Fruit fly (Drosophila melanogaster) whole organism, embryonic: ENCODE measurements around the gene simj.
A peak's percentile ranks its signal among the peaks of the same experiment; 100 is the strongest.

Experiments
- CG10462 ChIP-seq: fragments of 200-800 bp; sonication (Bioruptor generic); optimal IDR thresholded peaks from 2 replicates; lab custom pipeline; 2016; ENCODE audit warnings: missing biosample characterization, missing genetic modification characterization
- CG10979 ChIP-seq: fragments of 200-800 bp; sonication (Bioruptor generic); optimal IDR thresholded peaks from 2 replicates; lab custom pipeline; 2018; ENCODE audit warnings: missing biosample characterization, mild to moderate bottlenecking, missing genetic modification characterization, moderate library complexity
- CG11093 ChIP-seq: fragments of 200-800 bp; sonication (Bioruptor generic); IDR thresholded peaks from 3 replicates; pipeline ENCODE4 v1.3.6; 2022; ENCODE audit warnings: missing biosample characterization, missing genetic modification characterization
- CG1233 ChIP-seq: fragments of 200-800 bp; sonication (Bioruptor generic); optimal IDR thresholded peaks from 4 replicates; lab custom pipeline; 2018; ENCODE audit warnings: missing biosample characterization, mild to moderate bottlenecking, missing genetic modification characterization
- CG12391 ChIP-seq: fragments of 200-800 bp; sonication (Bioruptor generic); optimal IDR thresholded peaks from 3 replicates; lab custom pipeline; 2018; ENCODE audit warnings: missing biosample characterization, mild to moderate bottlenecking, missing genetic modification characterization, moderate library complexity
- CG14014 ChIP-seq: fragments of 200-800 bp; sonication (Bioruptor generic); IDR thresholded peaks from 2 replicates; pipeline ENCODE4 v1.3.6; 2022; ENCODE audit warnings: missing biosample characterization, missing genetic modification characterization
- CG14710 ChIP-seq: fragments of 200-800 bp; sonication (Bioruptor generic); optimal IDR thresholded peaks from 3 replicates; lab custom pipeline; 2019; ENCODE audit warnings: missing biosample characterization, mild to moderate bottlenecking, missing genetic modification characterization, moderate library complexity
- CG15269 ChIP-seq: fragments of 200-800 bp; sonication (Bioruptor generic); optimal IDR thresholded peaks from 2 replicates; lab custom pipeline; 2018; ENCODE audit warnings: missing biosample characterization, mild to moderate bottlenecking, missing genetic modification characterization, moderate library complexity
- CG16863 ChIP-seq: fragments of 200-800 bp; sonication (Bioruptor generic); optimal IDR thresholded peaks from 3 replicates; lab custom pipeline; 2016; ENCODE audit warnings: missing biosample characterization, missing genetic modification characterization
- CG17361 ChIP-seq: fragments of 200-800 bp; sonication (Bioruptor generic); IDR thresholded peaks from 3 replicates; pipeline ENCODE4 v1.3.6; 2022; ENCODE audit warnings: missing biosample characterization, missing genetic modification characterization
- CG17385 ChIP-seq: fragments of 200-800 bp; sonication (Bioruptor generic); optimal IDR thresholded peaks from 3 replicates; lab custom pipeline; 2018; ENCODE audit warnings: missing biosample characterization, mild to moderate bottlenecking, missing genetic modification characterization
- CG18764 ChIP-seq: fragments of 200-800 bp; sonication (Bioruptor generic); optimal IDR thresholded peaks from 3 replicates; lab custom pipeline; 2016; ENCODE audit warnings: missing biosample characterization, missing genetic modification characterization
- CG2712 ChIP-seq: fragments of 200-800 bp; optimal IDR thresholded peaks from 3 replicates; lab custom pipeline; 2019; ENCODE audit warnings: missing biosample characterization, mild to moderate bottlenecking, missing genetic modification characterization, moderate library complexity
- CG6854 ChIP-seq: fragments of 200-800 bp; sonication (Bioruptor generic); optimal IDR thresholded peaks from 3 replicates; lab custom pipeline; 2017; ENCODE audit warnings: missing biosample characterization, mild to moderate bottlenecking, missing genetic modification characterization
- CG7271 ChIP-seq: fragments of 200-800 bp; sonication (Bioruptor generic); optimal IDR thresholded peaks from 2 replicates; lab custom pipeline; 2018; ENCODE audit warnings: missing biosample characterization, mild to moderate bottlenecking, missing genetic modification characterization, moderate library complexity
- CG7839 ChIP-seq: fragments of 200-800 bp; sonication (Bioruptor generic); optimal IDR thresholded peaks from 3 replicates; lab custom pipeline; 2018; ENCODE audit warnings: missing biosample characterization, mild to moderate bottlenecking, missing genetic modification characterization, moderate library complexity
- CG8388 ChIP-seq: fragments of 200-800 bp; sonication (Bioruptor generic); optimal IDR thresholded peaks from 2 replicates; lab custom pipeline; 2019; ENCODE audit warnings: missing biosample characterization, mild to moderate bottlenecking, missing genetic modification characterization, moderate library complexity
- CG9727 ChIP-seq: fragments of 200-800 bp; sonication (Bioruptor generic); optimal IDR thresholded peaks from 3 replicates; lab custom pipeline; 2017; ENCODE audit warnings: missing biosample characterization, mild to moderate bottlenecking, missing genetic modification characterization
- Ets65A ChIP-seq: fragments of 200-800 bp; sonication (Bioruptor generic); peaks from one replicate; lab custom pipeline; 2016; ENCODE audit warnings: missing biosample characterization, missing genetic modification characterization
- HmgD ChIP-seq: fragments of 200-800 bp; sonication (Bioruptor generic); optimal IDR thresholded peaks from 3 replicates; lab custom pipeline; 2016; ENCODE audit warnings: missing biosample characterization, missing genetic modification characterization
- Med ChIP-seq: fragments of 200-800 bp; sonication (Bioruptor generic); peaks from one replicate; lab custom pipeline; 2016; ENCODE audit warnings: missing biosample characterization, missing genetic modification characterization, mild to moderate bottlenecking, inconsistent platforms, moderate library complexity
- Nf-YA ChIP-seq: fragments of 200-800 bp; sonication (Bioruptor generic); IDR thresholded peaks from 2 replicates; pipeline ENCODE4 v1.3.6; 2022; ENCODE audit warnings: missing biosample characterization, missing genetic modification characterization
- Oli ChIP-seq: fragments of 200-800 bp; sonication (Bioruptor generic); optimal IDR thresholded peaks from 2 replicates; lab custom pipeline; 2018; ENCODE audit warnings: missing biosample characterization, mild to moderate bottlenecking, missing genetic modification characterization, moderate library complexity
- Ravus ChIP-seq: fragments of 200-800 bp; sonication (Bioruptor generic); IDR thresholded peaks from 2 replicates; pipeline ENCODE4 v1.3.6; 2022; ENCODE audit warnings: missing biosample characterization, missing genetic modification characterization
- Six4 ChIP-seq: fragments of 200-800 bp; sonication (Bioruptor generic); optimal IDR thresholded peaks from 2 replicates; lab custom pipeline; 2016; ENCODE audit warnings: missing biosample characterization, missing genetic modification characterization
- Sox102F ChIP-seq: fragments of 200-800 bp; sonication (Bioruptor generic); optimal IDR thresholded peaks from 2 replicates; lab custom pipeline; 2018; ENCODE audit warnings: missing biosample characterization, mild to moderate bottlenecking, missing genetic modification characterization, moderate library complexity
- al ChIP-seq: fragments of 200-800 bp; sonication (Bioruptor generic); IDR thresholded peaks from 2 replicates; pipeline ENCODE4 v1.3.6; 2022; ENCODE audit warnings: missing biosample characterization, missing genetic modification characterization
- ap ChIP-seq: fragments of 200-800 bp; sonication (Bioruptor generic); IDR thresholded peaks from 2 replicates; pipeline ENCODE4 v1.3.6; 2022; ENCODE audit warnings: missing biosample characterization, missing genetic modification characterization
- bsh ChIP-seq, 2 experiments: fragments of 200-800 bp; sonication (Bioruptor generic); optimal IDR thresholded peaks; 2 replicates each; lab custom pipeline; 2017 to 2018; ENCODE audit warnings: mild to moderate bottlenecking in 2 of 2, missing biosample characterization in 2 of 2, missing genetic modification characterization in 2 of 2, moderate library complexity in 1 of 2
- chm ChIP-seq: fragments of 200-800 bp; sonication (Bioruptor generic); IDR thresholded peaks from 2 replicates; pipeline ENCODE4 v1.3.6; 2022; ENCODE audit warnings: missing biosample characterization, missing genetic modification characterization
- dati ChIP-seq: fragments of 200-800 bp; sonication (Bioruptor generic); IDR thresholded peaks from 2 replicates; pipeline ENCODE4 v1.3.6; 2022; ENCODE audit warnings: missing biosample characterization, missing genetic modification characterization
- ewg ChIP-seq: fragments of 200-800 bp; sonication (Bioruptor generic); optimal IDR thresholded peaks from 3 replicates; lab custom pipeline; 2017; ENCODE audit warnings: mild to moderate bottlenecking, missing biosample characterization, missing genetic modification reagents, missing genetic modification characterization
- gem ChIP-seq: fragments of 200-800 bp; sonication (Bioruptor generic); optimal IDR thresholded peaks from 2 replicates; lab custom pipeline; 2019; ENCODE audit warnings: missing biosample characterization, mild to moderate bottlenecking, missing genetic modification characterization, moderate library complexity
- grau ChIP-seq: fragments of 200-800 bp; optimal IDR thresholded peaks from 3 replicates; lab custom pipeline; 2019; ENCODE audit warnings: missing biosample characterization, mild to moderate bottlenecking, missing genetic modification characterization, moderate library complexity
- ham ChIP-seq: fragments of 200-800 bp; sonication (Bioruptor generic); IDR thresholded peaks from 2 replicates; pipeline ENCODE4 v1.3.6; 2022; ENCODE audit warnings: missing biosample characterization, missing genetic modification characterization
- hkb ChIP-seq, 2 experiments: fragments of 200-800 bp in 1 of 2; fragments of >200 bp in 1 of 2; sonication (Bioruptor generic) in 1 of 2; IDR thresholded peaks in 1 of 2; optimal IDR thresholded peaks in 1 of 2; 2 replicates each; pipeline versions ENCODE4 v1.3.6 to Lab custom; 2017 to 2022; ENCODE audit warnings: missing biosample characterization in 1 of 2, missing genetic modification characterization in 1 of 2
- hth ChIP-seq: fragments of >200 bp; optimal IDR thresholded peaks from 2 replicates; lab custom pipeline; 2017; ENCODE audit warnings: inconsistent platforms
- jumu ChIP-seq: fragments of 200-800 bp; sonication (Bioruptor generic); optimal IDR thresholded peaks from 3 replicates; lab custom pipeline; 2016; ENCODE audit warnings: missing biosample characterization, missing genetic modification characterization
- kay ChIP-seq: fragments of 200-800 bp; sonication (Bioruptor generic); optimal IDR thresholded peaks from 2 replicates; lab custom pipeline; 2016; ENCODE audit warnings: missing biosample characterization, missing genetic modification characterization
- phol ChIP-seq: fragments of 200-800 bp; sonication (Bioruptor generic); optimal IDR thresholded peaks from 3 replicates; lab custom pipeline; 2018; ENCODE audit warnings: missing biosample characterization, mild to moderate bottlenecking, missing genetic modification characterization, moderate library complexity
- pnt ChIP-seq: fragments of 200-800 bp; sonication (Bioruptor generic); optimal IDR thresholded peaks from 3 replicates; lab custom pipeline; 2016; ENCODE audit warnings: missing biosample characterization, missing genetic modification characterization
- prd ChIP-seq, 3 experiments: fragments of >200 bp in 2 of 3; fragments of 200-800 bp in 1 of 3; sonication (Bioruptor generic) in 1 of 3; optimal IDR thresholded peaks in 2 of 3; IDR thresholded peaks in 1 of 3; 2 replicates in 2 of 3; 3 replicates in 1 of 3; pipeline versions ENCODE4 v1.3.6 to Lab custom; 2017 to 2022; ENCODE audit warnings: missing biosample characterization in 1 of 3, missing genetic modification characterization in 1 of 3
- ranshi ChIP-seq: fragments of 200-800 bp; sonication (Bioruptor generic); IDR thresholded peaks from 2 replicates; pipeline ENCODE4 v1.3.6; 2022; ENCODE audit warnings: missing biosample characterization, missing genetic modification characterization
- scrt ChIP-seq: fragments of 200-800 bp; sonication (Bioruptor generic); optimal IDR thresholded peaks from 2 replicates; lab custom pipeline; 2018; ENCODE audit warnings: missing biosample characterization, mild to moderate bottlenecking, missing genetic modification characterization, moderate library complexity
- sens ChIP-seq: fragments of 200-800 bp; sonication (Bioruptor generic); peaks from one replicate; lab custom pipeline; 2016; ENCODE audit warnings: missing biosample characterization, missing genetic modification characterization
- slbo ChIP-seq: fragments of 200-800 bp; sonication (Bioruptor generic); IDR thresholded peaks from 2 replicates; pipeline ENCODE4 v1.3.6; 2022; ENCODE audit warnings: missing biosample characterization, missing genetic modification characterization
- stwl ChIP-seq: fragments of 200-800 bp; sonication (Bioruptor generic); optimal IDR thresholded peaks from 3 replicates; lab custom pipeline; 2018; ENCODE audit warnings: missing biosample characterization, mild to moderate bottlenecking, missing genetic modification characterization, moderate library complexity
- sug ChIP-seq: fragments of 200-800 bp; optimal IDR thresholded peaks from 2 replicates; lab custom pipeline; 2019; ENCODE audit warnings: missing biosample characterization, mild to moderate bottlenecking, missing genetic modification characterization, moderate library complexity
- vvl ChIP-seq: fragments of 200-800 bp; sonication (Bioruptor generic); IDR thresholded peaks from 2 replicates; pipeline ENCODE4 v1.3.6; 2022; ENCODE audit warnings: missing biosample characterization, missing genetic modification characterization
- zfh1 ChIP-seq: fragments of 200-800 bp; sonication (Bioruptor generic); IDR thresholded peaks from 3 replicates; pipeline ENCODE4 v1.3.6; 2022; ENCODE audit warnings: missing biosample characterization, missing genetic modification characterization

Gene simj

dm6 chr3L:10648431-10648830, 16.1 kb upstream of the simj start (continued):
- TF ChIP-seq CG18764 (GFP tag; lab: Kevin White, UChicago) (no peak), CG17361 (GFP tag; lab: Robert Waterston, UW) (0 out of 3 replicates have a peak, but pooled peaks have one; percentile 15), stwl (tag; lab: Kevin White, UChicago) (no peak), kay (GFP tag; lab: Kevin White, UChicago) (no peak), CG9727 (peak; percentile 4), ham (GFP tag; lab: Robert Waterston, UW) (no peak), grau (tag; lab: Kevin White, UChicago) (peak; percentile 3), Oli (peak; percentile 1), scrt (no peak), CG7839 (peak; percentile 6), dati (GFP tag; lab: Robert Waterston, UW) (no peak), prd (optimal IDR thresholded peaks at IDR 0.05; lab: Kevin White, UChicago) (no peak), prd (GFP tag; IDR thresholded peaks at IDR 0.05; lab: Robert Waterston, UW) (peak; percentile 24; the same call in 1 of the 3 replicates), ewg (GFP tag; lab: Kevin White, UChicago) (no peak), ranshi (GFP tag; lab: Robert Waterston, UW) (0 out of 2 replicates have a peak, but pooled peaks have one; percentile 23), zfh1 (GFP tag; lab: Robert Waterston, UW) (0 out of 3 replicates have a peak, but pooled peaks have one; percentile 45), CG10462 (GFP tag; lab: Kevin White, UChicago) (no peak), CG15269 (tag; lab: Kevin White, UChicago) (no peak), CG8388 (GFP tag; lab: Kevin White, UChicago) (peak; percentile 17), CG11093 (GFP tag; lab: Robert Waterston, UW) (0 out of 3 replicates have a peak, but pooled peaks have one; percentile 13), gem (peak; percentile 35), Sox102F (peak; percentile 23), Med (GFP tag; lab: Kevin White, UChicago) (peak; percentile 61), CG17385 (GFP tag; lab: Kevin White, UChicago) (no peak), hth (no peak), CG2712 (tag; lab: Kevin White, UChicago) (peak; percentile 12), pnt (GFP tag; lab: Kevin White, UChicago) (no peak), Ravus (GFP tag; lab: Robert Waterston, UW) (no peak), sens (GFP tag; lab: Kevin White, UChicago) (peak; percentile 77), CG14710 (tag; lab: Kevin White, UChicago) (no peak), ap (GFP tag; lab: Robert Waterston, UW) (0 out of 2 replicates have a peak, but pooled peaks have one; percentile 8), CG16863 (no peak), Nf-YA (GFP tag; lab: Robert Waterston, UW) (0 out of 2 replicates have a peak, but pooled peaks have one; percentile 24), sug (tag; lab: Kevin White, UChicago) (no peak), slbo (GFP tag; lab: Robert Waterston, UW) (no peak), Six4 (GFP tag; lab: Kevin White, UChicago) (no peak), vvl (GFP tag; lab: Robert Waterston, UW) (peak; percentile 36; the same call in 1 of the 2 replicates), CG10979 (tag; lab: Kevin White, UChicago) (peak; percentile 9), al (GFP tag; lab: Robert Waterston, UW) (no peak), bsh (GFP tag; optimal IDR thresholded peaks at IDR 0.05; lab: Kevin White, UChicago) (peak in 1 of 2 experiments; percentile 53), CG12391 (tag; lab: Kevin White, UChicago) (peak; percentile 5), hkb (optimal IDR thresholded peaks at IDR 0.05; lab: Kevin White, UChicago) (no peak), hkb (GFP tag; IDR thresholded peaks at IDR 0.05; lab: Robert Waterston, UW) (peak; percentile 35; the same call in 1 of the 2 replicates), Ets65A (GFP tag; lab: Kevin White, UChicago) (peak; percentile 87), CG1233 (GFP tag; lab: Kevin White, UChicago) (no peak), CG6854 (GFP tag; lab: Kevin White, UChicago) (no peak), CG14014 (GFP tag; lab: Robert Waterston, UW) (no peak), phol (peak; percentile 9), jumu (no peak), chm (GFP tag; lab: Robert Waterston, UW) (no peak), CG7271 (tag; lab: Kevin White, UChicago) (no peak), HmgD (no peak)
